Worm (Caenorhabditis elegans) whole organism, L2 larva: Measurements from ENCODE around the gene vit-5.

Experiments
- ama-1 ChIP-seq: fragments of 150-350 bp; optimal IDR thresholded peaks from 2 replicates; lab custom pipeline; 2018; ENCODE audit warnings: inconsistent platforms
- elt-1 ChIP-seq: fragments of 150-350 bp; optimal IDR thresholded peaks from 2 replicates; lab custom pipeline; 2014; ENCODE audit warnings: missing biosample characterization, missing genetic modification characterization
- peb-1 ChIP-seq: fragments of 150-350 bp; optimal IDR thresholded peaks from 2 replicates; lab custom pipeline; 2014; ENCODE audit warnings: missing biosample characterization, missing genetic modification characterization
- sem-4 ChIP-seq: fragments of 150-350 bp; optimal IDR thresholded peaks from 2 replicates; lab custom pipeline; 2014; ENCODE audit warnings: missing biosample characterization, missing genetic modification reagents, missing genetic modification characterization
- sma-3 ChIP-seq: sonication (generic microtip); optimal IDR thresholded peaks from 2 replicates; lab custom pipeline; 2016; ENCODE audit warnings: missing genetic modification reagents, missing genetic modification characterization, missing compliant biosample characterization
- snpc-4 ChIP-seq: fragments of 150-350 bp; optimal IDR thresholded peaks from 2 replicates; lab custom pipeline; 2014; ENCODE audit warnings: missing biosample characterization, missing genetic modification characterization
- unc-62 ChIP-seq: fragments of 150-350 bp; optimal IDR thresholded peaks from 2 replicates; lab custom pipeline; 2014; ENCODE audit warnings: missing biosample characterization, missing genetic modification reagents, missing genetic modification characterization
- ztf-11 ChIP-seq: sonication (generic microtip); optimal IDR thresholded peaks from 2 replicates; lab custom pipeline; 2017; ENCODE audit warnings: missing biosample characterization, missing genetic modification characterization

DNA sequence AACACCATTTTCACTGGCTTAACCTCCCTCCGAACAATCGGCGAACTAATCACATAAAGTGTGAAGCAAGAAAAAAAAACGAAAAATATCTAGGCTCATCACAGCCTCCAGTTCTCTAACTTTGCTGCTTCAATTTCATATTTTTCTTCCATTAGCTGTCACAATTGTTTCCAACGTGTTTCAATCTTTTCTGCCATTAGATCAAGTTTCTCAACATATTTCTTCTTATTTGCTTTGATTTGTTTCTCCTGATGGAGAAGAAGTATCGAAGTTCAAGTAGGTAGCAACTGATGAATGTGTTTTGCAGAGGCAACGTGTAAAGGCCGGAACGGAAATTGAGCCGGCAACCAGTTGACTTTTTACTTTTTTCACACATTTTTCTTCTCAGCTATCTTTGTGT lies 23.1 kb upstream of the vit-5 start, which contains the start of gene ZK563.7:
- TF ChIP-seq elt-1 (tag; lab: Kevin White, UChicago) (no peak), snpc-4 (tag; lab: Kevin White, UChicago) (no peak), sma-3 (GFP tag; lab: Kevin White, UChicago) (no peak), ama-1 (lab: Kevin White, UChicago) (no peak), ztf-11 (no peak), peb-1 (tag; lab: Kevin White, UChicago) (no peak), unc-62 (GFP tag; lab: Kevin White, UChicago) (no peak), sem-4 (tag; lab: Kevin White, UChicago) (no peak)
